Worm (Caenorhabditis elegans): ENCODE data around the gene popl-7.
A peak's percentile ranks its signal among the peaks of the same experiment; 100 is the strongest.

The popl-7 gene

DNA sequence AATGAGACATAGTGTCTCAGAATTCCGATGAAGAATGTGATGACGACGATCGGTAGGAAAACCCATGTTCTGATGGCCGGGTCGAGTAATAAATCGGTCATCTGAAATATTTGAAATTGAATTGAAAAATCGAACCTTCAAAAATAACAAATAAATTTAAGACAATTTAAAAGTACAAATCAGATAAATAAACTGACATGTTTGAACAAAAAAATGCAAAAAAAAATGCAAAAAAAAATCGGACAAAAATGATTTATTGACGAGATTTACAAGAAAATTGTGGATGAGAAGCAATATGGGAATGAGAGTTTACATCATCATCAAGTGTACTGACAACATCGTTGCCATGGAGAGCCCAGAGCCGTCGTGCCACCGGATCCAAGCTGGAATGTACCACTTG is 11.3 kb downstream of the popl-7 start, which contains the start of gene emc-3:
Gene emc-3, minus strand, starts transcription at position 101 of the 400 bp plus-strand sequence.
- TF ChIP-seq nhr-6 (tag; optimal IDR thresholded peaks at IDR 0.05), result no peak

ce11 chrIV:13383763-13384436 is 13.4 kb downstream of the popl-7 start, which contains the start of gene rab-19:
Gene rab-19 (minus strand): TSS chrIV:13384386.
- TF ChIP-seq hif-1 (tag; optimal IDR thresholded peaks at IDR 0.05) (peak in 1 of 2 experiments; percentile 19), hmg-1.1 (GFP tag; IDR thresholded peaks at IDR 0.05) (0 out of 2 replicates have a peak, but pooled peaks have one; percentile 40), aha-1 (tag) (peak; percentile 60), lin-38 (GFP tag; IDR thresholded peaks at IDR 0.05) (peak; percentile 32; the same call in 1 of the 2 replicates), mep-1 (tag; optimal IDR thresholded peaks at IDR 0.05) (peak; percentile 10), nhr-76 (tag; optimal IDR thresholded peaks at IDR 0.05) (no peak)

ce11 chrIV:13386043-13386442 is 15.6 kb downstream of the popl-7 start, which contains the start of the genes Y62E10A.20, Y62E10A.23 and mdt-9:
Gene Y62E10A.20 (minus strand): TSS chrIV:13386091.
Gene Y62E10A.23 (plus strand): TSS chrIV:13386324.
Gene mdt-9 (plus strand): TSS chrIV:13386380.
- TF ChIP-seq T26A8.4 (GFP tag; IDR thresholded peaks at IDR 0.05), result 0 out of 2 replicates have a peak, but pooled peaks have one; percentile 46
- no peak for TF ChIP-seq spr-3 (GFP tag; optimal IDR thresholded peaks at IDR 0.05)
- peak; percentile 92 for TF ChIP-seq nhr-6 (tag; optimal IDR thresholded peaks at IDR 0.05)
- no peak for TF ChIP-seq F44E2.7 (GFP tag; IDR thresholded peaks at IDR 0.05)
- TF ChIP-seq dmd-6 (GFP tag; IDR thresholded peaks at IDR 0.05), result no peak
- no peak for TF ChIP-seq pha-4 (GFP tag; IDR thresholded peaks at IDR 0.05)
- TF ChIP-seq pha-4 (tag; optimal IDR thresholded peaks at IDR 0.05), result peak; percentile 29
- TF ChIP-seq fkh-10 (GFP tag; optimal IDR thresholded peaks at IDR 0.05), result no peak
- peak; percentile 96 for TF ChIP-seq lin-38 (GFP tag; IDR thresholded peaks at IDR 0.05)
- TF ChIP-seq rbr-2 (tag; optimal IDR thresholded peaks at IDR 0.05), result peak; percentile 61
- TF ChIP-seq hmg-1.1 (GFP tag; IDR thresholded peaks at IDR 0.05), result peak; percentile 59
- peak; percentile 19 for TF ChIP-seq nhr-102 (tag; optimal IDR thresholded peaks at IDR 0.05)
- peak in 1 of 2 experiments; percentile 89 for TF ChIP-seq lsy-2 (tag; optimal IDR thresholded peaks at IDR 0.05)
- no peak for TF ChIP-seq R02D3.7 (tag; optimal IDR thresholded peaks at IDR 0.05)
- peak; percentile 94 for TF ChIP-seq mes-2 (tag; optimal IDR thresholded peaks at IDR 0.05; ENCODE audit: poor library complexity, severe bottlenecking)
- TF ChIP-seq ama-1 (optimal IDR thresholded peaks at IDR 0.05), result peak; percentile 20
- no peak for TF ChIP-seq ceh-82 (tag; optimal IDR thresholded peaks at IDR 0.05)
- peak; percentile 38 for TF ChIP-seq nhr-77 (tag; optimal IDR thresholded peaks at IDR 0.05)
- peak; percentile 74 for TF ChIP-seq dpl-1 (GFP tag; optimal IDR thresholded peaks at IDR 0.05)
- peak; percentile 41 for TF ChIP-seq F37D6.2 (tag; optimal IDR thresholded peaks at IDR 0.05)
- TF ChIP-seq daf-16 (GFP tag; optimal IDR thresholded peaks at IDR 0.05), result no peak
- TF ChIP-seq daf-16 (tag; optimal IDR thresholded peaks at IDR 0.05), result peak; percentile 31
- peak; percentile 0 for TF ChIP-seq spr-1 (tag; optimal IDR thresholded peaks at IDR 0.05)
- TF ChIP-seq lin-13 (GFP tag; optimal IDR thresholded peaks at IDR 0.05), result peak; percentile 88
- TF ChIP-seq mep-1 (tag; optimal IDR thresholded peaks at IDR 0.05), result peak; percentile 86
- peak; percentile 14; the same call in 1 of the 2 replicates for TF ChIP-seq ctbp-1 (GFP tag; IDR thresholded peaks at IDR 0.05)
- TF ChIP-seq unc-130 (GFP tag; optimal IDR thresholded peaks at IDR 0.05), result peak; percentile 78
- TF ChIP-seq nhr-28 (tag; optimal IDR thresholded peaks at IDR 0.05), result peak; percentile 30
- TF ChIP-seq Y48G9A.11 (GFP tag; IDR thresholded peaks at IDR 0.05), result no peak
- TF ChIP-seq nhr-111 (GFP tag; optimal IDR thresholded peaks at IDR 0.05), result no peak
- TF ChIP-seq Y75B8A.6 (GFP tag; IDR thresholded peaks at IDR 0.05), result no peak
- TF ChIP-seq dve-1 (tag; optimal IDR thresholded peaks at IDR 0.05; ENCODE audit: insufficient read depth), result peak; percentile 70
- TF ChIP-seq nhr-11 (tag; optimal IDR thresholded peaks at IDR 0.05), result no peak
- TF ChIP-seq hif-1 (tag; optimal IDR thresholded peaks at IDR 0.05), result peak in 1 of 2 experiments; percentile 76
- peak; percentile 7 for TF ChIP-seq lin-15B (tag; optimal IDR thresholded peaks at IDR 0.05)
- peak; percentile 96 for TF ChIP-seq aha-1 (tag)
- peak; percentile 65 for TF ChIP-seq ztf-7 (tag; optimal IDR thresholded peaks at IDR 0.05)
- TF ChIP-seq snpc-1.2 (GFP tag; IDR thresholded peaks at IDR 0.05), result 0 out of 2 replicates have a peak, but pooled peaks have one; percentile 67
- TF ChIP-seq hlh-30 (tag; optimal IDR thresholded peaks at IDR 0.05; ENCODE audit: insufficient read depth), result peak; percentile 45
- TF ChIP-seq arid-1 (GFP tag; conservative IDR thresholded peaks at IDR 0.05), result 0 out of 2 replicates have a peak, but pooled peaks have one; percentile 48
